Worm (Caenorhabditis elegans): ENCODE data around the gene F09B12.3.

DNA sequence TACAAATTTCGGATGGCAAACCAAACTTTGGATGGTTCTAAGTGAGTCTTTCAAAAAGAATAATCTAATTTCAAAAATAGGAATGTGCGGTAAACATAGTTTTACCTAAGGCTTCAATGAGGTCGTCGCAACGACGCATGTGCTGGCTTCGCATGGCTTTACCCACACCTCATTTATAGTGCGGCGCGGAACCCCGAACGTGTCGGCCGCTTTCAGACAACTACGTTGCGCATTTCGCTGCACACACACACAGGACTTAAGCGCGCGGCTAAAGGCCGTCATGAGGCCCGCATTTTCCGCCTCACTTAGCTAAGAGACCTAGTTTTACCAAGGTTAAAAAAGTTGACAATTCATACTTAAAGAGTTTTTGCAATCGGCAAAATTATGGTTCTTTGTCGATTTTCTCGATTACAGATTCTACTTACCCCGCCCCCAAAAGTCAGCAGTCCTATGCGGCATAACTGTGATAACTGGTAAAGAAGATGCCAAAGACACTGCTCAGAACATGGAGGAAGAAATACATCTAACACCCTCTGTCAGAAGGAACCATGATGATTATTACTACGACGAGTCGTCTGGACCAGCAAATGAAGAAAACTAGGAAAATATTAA, 4.9 kb downstream of the F09B12.3 start:
- TF ChIP-seq B0019.2 (GFP tag; conservative IDR thresholded peaks at IDR 0.05) (no peak), nfya-1 (tag; optimal IDR thresholded peaks at IDR 0.05; ENCODE audit: borderline replicate concordance, insufficient read depth) (no peak), lsy-27 (tag; optimal IDR thresholded peaks at IDR 0.05; ENCODE audit: borderline replicate concordance, insufficient read depth) (no peak), snpc-4 (GFP tag; optimal IDR thresholded peaks at IDR 0.05) (peak; percentile 47), snpc-4 (tag; optimal IDR thresholded peaks at IDR 0.05) (peak in 3 of 4 experiments; percentile 20 to 87 (median 84)), hsf-1 (GFP tag; IDR thresholded peaks at IDR 0.05) (no peak), F33H1.4 (GFP tag; IDR thresholded peaks at IDR 0.05) (no peak), unc-62 (GFP tag; optimal IDR thresholded peaks at IDR 0.05) (no peak), K12H6.12 (tag; optimal IDR thresholded peaks at IDR 0.05) (no peak), dpl-1 (GFP tag; optimal IDR thresholded peaks at IDR 0.05) (no peak), ceh-58 (GFP tag; IDR thresholded peaks at IDR 0.05) (no peak)
